Worm (Caenorhabditis elegans): Measurements from ENCODE around the gene R160.5.

DNA sequence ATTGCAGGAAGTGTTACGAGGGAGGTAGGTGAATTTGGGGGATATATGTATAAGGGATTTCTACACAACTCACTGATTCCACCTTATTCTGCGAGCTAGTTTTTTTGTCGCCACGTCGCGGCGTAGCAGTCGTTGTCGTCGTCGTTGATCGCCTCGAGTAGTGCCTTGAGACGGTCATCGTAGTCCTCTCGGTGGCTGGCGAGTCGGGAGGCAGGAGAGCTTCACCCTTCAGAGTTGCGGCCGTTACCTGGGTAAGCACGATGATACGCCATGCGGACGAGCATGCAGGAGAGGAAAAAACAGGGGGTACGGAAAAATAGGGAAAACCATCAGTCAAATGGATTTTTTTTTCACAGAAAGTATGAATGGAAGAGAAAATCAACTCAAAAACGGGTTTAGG, 42.5 kb upstream of the R160.5 start:
- TF ChIP-seq ama-1 (optimal IDR thresholded peaks at IDR 0.05) (no peak), pha-4 (GFP tag; IDR thresholded peaks at IDR 0.05) (no peak), pha-4 (tag; optimal IDR thresholded peaks at IDR 0.05) (no peak), R02D3.7 (tag; optimal IDR thresholded peaks at IDR 0.05) (no peak), snpc-4 (tag; optimal IDR thresholded peaks at IDR 0.05) (no peak)

Data from whole organism, L4 larva.